Worm (Caenorhabditis elegans): ENCODE data around the gene C06C6.9.

The C06C6.9 gene

ce11 chrV:15975845-15976244, 20.7 kb downstream of the C06C6.9 start, which contains the start of gene clec-232:
TSS of gene clec-232 (plus strand) at chrV:15976145.
- TF ChIP-seq T22C8.4 (GFP tag; IDR thresholded peaks at IDR 0.05) (no peak), flt-1 (GFP tag; IDR thresholded peaks at IDR 0.05) (no peak), klf-2 (GFP tag; conservative IDR thresholded peaks at IDR 0.05) (no peak), ztf-29 (GFP tag; IDR thresholded peaks at IDR 0.05) (no peak), med-1 (GFP tag; optimal IDR thresholded peaks at IDR 0.05; ENCODE audit: insufficient read depth) (no peak), ztf-23 (GFP tag; IDR thresholded peaks at IDR 0.05) (no peak), ref-1 (GFP tag; conservative IDR thresholded peaks at IDR 0.05) (no peak), tab-1 (GFP tag; IDR thresholded peaks at IDR 0.05) (no peak), cog-1 (tag; optimal IDR thresholded peaks at IDR 0.05) (no peak)

ce11 chrV:15974836-15975235, 21.7 kb downstream of the C06C6.9 start, which contains the start of gene sru-22:
TSS of gene sru-22 (minus strand) at chrV:15974936.
- no peak for TF ChIP-seq ztf-29 (GFP tag; IDR thresholded peaks at IDR 0.05)
- TF ChIP-seq flt-1 (GFP tag; IDR thresholded peaks at IDR 0.05), result no peak
- TF ChIP-seq cog-1 (tag; optimal IDR thresholded peaks at IDR 0.05), result no peak
- TF ChIP-seq ref-1 (GFP tag; conservative IDR thresholded peaks at IDR 0.05), result no peak
- no peak for TF ChIP-seq med-1 (GFP tag; optimal IDR thresholded peaks at IDR 0.05; ENCODE audit: insufficient read depth)
- TF ChIP-seq tab-1 (GFP tag; IDR thresholded peaks at IDR 0.05), result no peak
- no peak for TF ChIP-seq T22C8.4 (GFP tag; IDR thresholded peaks at IDR 0.05)
- TF ChIP-seq klf-2 (GFP tag; conservative IDR thresholded peaks at IDR 0.05), result no peak
- TF ChIP-seq ztf-23 (GFP tag; IDR thresholded peaks at IDR 0.05), result no peak

- TF ChIP-seq ztf-29 (GFP tag; IDR thresholded peaks at IDR 0.05), result no peak
- TF ChIP-seq klf-2 (GFP tag; conservative IDR thresholded peaks at IDR 0.05), result no peak
- TF ChIP-seq med-1 (GFP tag; optimal IDR thresholded peaks at IDR 0.05; ENCODE audit: insufficient read depth), result no peak
- no peak for TF ChIP-seq ztf-23 (GFP tag; IDR thresholded peaks at IDR 0.05)
- no peak for TF ChIP-seq ref-1 (GFP tag; conservative IDR thresholded peaks at IDR 0.05)
- TF ChIP-seq cog-1 (tag; optimal IDR thresholded peaks at IDR 0.05), result no peak
- TF ChIP-seq T22C8.4 (GFP tag; IDR thresholded peaks at IDR 0.05), result no peak
- TF ChIP-seq tab-1 (GFP tag; IDR thresholded peaks at IDR 0.05), result no peak
- TF ChIP-seq flt-1 (GFP tag; IDR thresholded peaks at IDR 0.05), result no peak
These were observed 24.1 kb downstream of the C06C6.9 start, which contains the start of gene sru-23 for ce11 chrV:15972484-15972883. TSS of gene sru-23 (minus strand) at chrV:15972584.

ce11 chrV:15970820-15971219, 25.7 kb downstream of the C06C6.9 start:
- TF ChIP-seq ztf-29 (GFP tag; IDR thresholded peaks at IDR 0.05) (no peak), klf-2 (GFP tag; conservative IDR thresholded peaks at IDR 0.05) (no peak), cog-1 (tag; optimal IDR thresholded peaks at IDR 0.05) (no peak), tab-1 (GFP tag; IDR thresholded peaks at IDR 0.05) (no peak), med-1 (GFP tag; optimal IDR thresholded peaks at IDR 0.05; ENCODE audit: insufficient read depth) (no peak), ref-1 (GFP tag; conservative IDR thresholded peaks at IDR 0.05) (no peak), T22C8.4 (GFP tag; IDR thresholded peaks at IDR 0.05) (no peak), ztf-23 (GFP tag; IDR thresholded peaks at IDR 0.05) (no peak), flt-1 (GFP tag; IDR thresholded peaks at IDR 0.05) (no peak)

ce11 chrV:15969653-15970052, 26.9 kb downstream of the C06C6.9 start, which contains the start of gene F36G9.7:
TSS of gene F36G9.7 (minus strand) at chrV:15969753.
- TF ChIP-seq T22C8.4 (GFP tag; IDR thresholded peaks at IDR 0.05), result no peak
- TF ChIP-seq med-1 (GFP tag; optimal IDR thresholded peaks at IDR 0.05; ENCODE audit: insufficient read depth), result no peak
- TF ChIP-seq cog-1 (tag; optimal IDR thresholded peaks at IDR 0.05), result no peak
- no peak for TF ChIP-seq flt-1 (GFP tag; IDR thresholded peaks at IDR 0.05)
- TF ChIP-seq tab-1 (GFP tag; IDR thresholded peaks at IDR 0.05), result no peak
- TF ChIP-seq ztf-23 (GFP tag; IDR thresholded peaks at IDR 0.05), result no peak
- TF ChIP-seq ztf-29 (GFP tag; IDR thresholded peaks at IDR 0.05), result no peak
- TF ChIP-seq ref-1 (GFP tag; conservative IDR thresholded peaks at IDR 0.05), result no peak
- no peak for TF ChIP-seq klf-2 (GFP tag; conservative IDR thresholded peaks at IDR 0.05)

- no peak for TF ChIP-seq flt-1 (GFP tag; IDR thresholded peaks at IDR 0.05)
- no peak for TF ChIP-seq ref-1 (GFP tag; conservative IDR thresholded peaks at IDR 0.05)
- no peak for TF ChIP-seq klf-2 (GFP tag; conservative IDR thresholded peaks at IDR 0.05)
- no peak for TF ChIP-seq cog-1 (tag; optimal IDR thresholded peaks at IDR 0.05)
- no peak for TF ChIP-seq med-1 (GFP tag; optimal IDR thresholded peaks at IDR 0.05; ENCODE audit: insufficient read depth)
- no peak for TF ChIP-seq ztf-29 (GFP tag; IDR thresholded peaks at IDR 0.05)
- no peak for TF ChIP-seq tab-1 (GFP tag; IDR thresholded peaks at IDR 0.05)
- no peak for TF ChIP-seq ztf-23 (GFP tag; IDR thresholded peaks at IDR 0.05)
- no peak for TF ChIP-seq T22C8.4 (GFP tag; IDR thresholded peaks at IDR 0.05)
These were observed 29.0 kb downstream of the C06C6.9 start, which contains the start of gene sri-1 for ce11 chrV:15967542-15967941. TSS of gene sri-1 (minus strand) at chrV:15967642.

ce11 chrV:15965114-15965513, 31.4 kb downstream of the C06C6.9 start, which contains the start of gene sri-2:
TSS of gene sri-2 (minus strand) at chrV:15965214.
- no peak for TF ChIP-seq med-1 (GFP tag; optimal IDR thresholded peaks at IDR 0.05; ENCODE audit: insufficient read depth)
- no peak for TF ChIP-seq ztf-23 (GFP tag; IDR thresholded peaks at IDR 0.05)
- TF ChIP-seq ref-1 (GFP tag; conservative IDR thresholded peaks at IDR 0.05), result no peak
- TF ChIP-seq tab-1 (GFP tag; IDR thresholded peaks at IDR 0.05), result no peak
- TF ChIP-seq T22C8.4 (GFP tag; IDR thresholded peaks at IDR 0.05), result no peak
- no peak for TF ChIP-seq flt-1 (GFP tag; IDR thresholded peaks at IDR 0.05)
- TF ChIP-seq cog-1 (tag; optimal IDR thresholded peaks at IDR 0.05), result no peak

ce11 chrV:15959456-15959855, 37.1 kb downstream of the C06C6.9 start:
- TF ChIP-seq T22C8.4 (GFP tag; IDR thresholded peaks at IDR 0.05), result no peak
- TF ChIP-seq tab-1 (GFP tag; IDR thresholded peaks at IDR 0.05), result no peak
- TF ChIP-seq klf-2 (GFP tag; conservative IDR thresholded peaks at IDR 0.05), result no peak
- TF ChIP-seq ztf-23 (GFP tag; IDR thresholded peaks at IDR 0.05), result no peak
- TF ChIP-seq cog-1 (tag; optimal IDR thresholded peaks at IDR 0.05), result no peak
- no peak for TF ChIP-seq ztf-29 (GFP tag; IDR thresholded peaks at IDR 0.05)
- TF ChIP-seq med-1 (GFP tag; optimal IDR thresholded peaks at IDR 0.05; ENCODE audit: insufficient read depth), result no peak
- no peak for TF ChIP-seq flt-1 (GFP tag; IDR thresholded peaks at IDR 0.05)

- no peak for TF ChIP-seq cog-1 (tag; optimal IDR thresholded peaks at IDR 0.05)
- no peak for TF ChIP-seq T22C8.4 (GFP tag; IDR thresholded peaks at IDR 0.05)
- TF ChIP-seq flt-1 (GFP tag; IDR thresholded peaks at IDR 0.05), result no peak
- no peak for TF ChIP-seq tab-1 (GFP tag; IDR thresholded peaks at IDR 0.05)
- TF ChIP-seq ztf-23 (GFP tag; IDR thresholded peaks at IDR 0.05), result no peak
- TF ChIP-seq med-1 (GFP tag; optimal IDR thresholded peaks at IDR 0.05; ENCODE audit: insufficient read depth), result no peak
- TF ChIP-seq ztf-29 (GFP tag; IDR thresholded peaks at IDR 0.05), result no peak
These were observed 39.5 kb downstream of the C06C6.9 start, which contains the start of gene F36G9.3 for ce11 chrV:15957098-15957497. TSS of gene F36G9.3 (plus strand) at chrV:15957398.
